Worm (Caenorhabditis elegans) whole organism, L2 larva: Measurements from ENCODE around the gene daf-41.

ENCODE experiments used
- C34F6.9 ChIP-seq: fragments of 150-350 bp; optimal IDR thresholded peaks from 2 replicates; lab custom pipeline; 2014; ENCODE audit warnings: missing biosample characterization, missing genetic modification characterization
- R02D3.7 ChIP-seq: fragments of 150-350 bp; optimal IDR thresholded peaks from 2 replicates; lab custom pipeline; 2014; ENCODE audit warnings: missing biosample characterization, missing genetic modification characterization
- Y55F3AM.14 ChIP-seq: fragments of 200-800 bp; sonication (Bioruptor generic); optimal IDR thresholded peaks from 2 replicates; lab custom pipeline; 2018; ENCODE audit warnings: mild to moderate bottlenecking, missing genetic modification characterization, missing compliant biosample characterization
- alr-1 ChIP-seq: fragments of 150-350 bp; optimal IDR thresholded peaks from 2 replicates; lab custom pipeline; 2014; ENCODE audit warnings: missing biosample characterization, missing genetic modification characterization
- aly-2 ChIP-seq: fragments of 150-350 bp; optimal IDR thresholded peaks from 2 replicates; lab custom pipeline; 2014; ENCODE audit warnings: missing biosample characterization, missing genetic modification characterization
- ama-1 ChIP-seq: fragments of 150-350 bp; optimal IDR thresholded peaks from 2 replicates; lab custom pipeline; 2018; ENCODE audit warnings: inconsistent platforms
- ceh-16 ChIP-seq: fragments of 150-350 bp; optimal IDR thresholded peaks from 2 replicates; lab custom pipeline; 2014; ENCODE audit warnings: missing biosample characterization, missing genetic modification characterization
- ceh-82 ChIP-seq: fragments of 150-350 bp; optimal IDR thresholded peaks from 2 replicates; lab custom pipeline; 2014; ENCODE audit warnings: missing biosample characterization, missing genetic modification characterization
- egl-27 ChIP-seq: sonication (generic microtip); optimal IDR thresholded peaks from 3 replicates; lab custom pipeline; 2017; ENCODE audit warnings: missing biosample characterization, missing genetic modification reagents, missing genetic modification characterization
- elt-3 ChIP-seq: sonication (generic microtip); optimal IDR thresholded peaks from 2 replicates; lab custom pipeline; 2017; ENCODE audit warnings: missing biosample characterization, missing genetic modification characterization
- fos-1 ChIP-seq: fragments of 150-350 bp; optimal IDR thresholded peaks from 2 replicates; lab custom pipeline; 2014; ENCODE audit warnings: missing biosample characterization, missing genetic modification characterization
- gmeb-1 ChIP-seq: fragments of 150-350 bp; optimal IDR thresholded peaks from 2 replicates; lab custom pipeline; 2014; ENCODE audit warnings: missing biosample characterization, missing genetic modification characterization
- lin-13 ChIP-seq: fragments of 150-350 bp; optimal IDR thresholded peaks from 2 replicates; lab custom pipeline; 2014; ENCODE audit warnings: missing biosample characterization, missing genetic modification reagents, missing genetic modification characterization
- lin-39 ChIP-seq: fragments of 150-350 bp; optimal IDR thresholded peaks from 2 replicates; lab custom pipeline; 2014; ENCODE audit warnings: missing biosample characterization, missing genetic modification reagents, missing genetic modification characterization
- lsy-2 ChIP-seq, 2 experiments: fragments of 150-350 bp in 1 of 2; sonication (generic microtip) in 1 of 2; optimal IDR thresholded peaks; 2 replicates each; lab custom pipeline; 2014 to 2017; ENCODE audit warnings: missing biosample characterization in 2 of 2, missing genetic modification characterization in 2 of 2
- mbf-1 ChIP-seq: sonication (generic microtip); optimal IDR thresholded peaks from 2 replicates; lab custom pipeline; 2017; ENCODE audit warnings: missing biosample characterization, missing genetic modification characterization
- mdl-1 ChIP-seq, 2 experiments: fragments of 150-350 bp in 1 of 2; sonication (generic microtip) in 1 of 2; optimal IDR thresholded peaks; 2 replicates each; lab custom pipeline; 2017; ENCODE audit warnings: missing biosample characterization in 2 of 2, missing genetic modification characterization in 2 of 2
- nhr-129 ChIP-seq: fragments of 150-350 bp; optimal IDR thresholded peaks from 2 replicates; lab custom pipeline; 2014; ENCODE audit warnings: missing biosample characterization, missing genetic modification characterization
- nhr-21 ChIP-seq: fragments of 150-350 bp; optimal IDR thresholded peaks from 2 replicates; lab custom pipeline; 2014; ENCODE audit warnings: missing biosample characterization, missing genetic modification characterization
- nhr-23 ChIP-seq: fragments of 150-350 bp; optimal IDR thresholded peaks from 2 replicates; lab custom pipeline; 2014; ENCODE audit warnings: missing biosample characterization, missing genetic modification reagents, missing genetic modification characterization
- nhr-25 ChIP-seq: fragments of 150-350 bp; sonication (generic microtip); optimal IDR thresholded peaks from 3 replicates; lab custom pipeline; 2014; ENCODE audit warnings: missing biosample characterization, missing genetic modification characterization
- nhr-6 ChIP-seq: fragments of 150-350 bp; optimal IDR thresholded peaks from 2 replicates; lab custom pipeline; 2014; ENCODE audit warnings: missing biosample characterization, missing genetic modification characterization
- nhr-77 ChIP-seq: fragments of 150-350 bp; optimal IDR thresholded peaks from 2 replicates; lab custom pipeline; 2014; ENCODE audit warnings: missing biosample characterization, missing genetic modification characterization
- peb-1 ChIP-seq: fragments of 150-350 bp; optimal IDR thresholded peaks from 2 replicates; lab custom pipeline; 2014; ENCODE audit warnings: missing biosample characterization, missing genetic modification characterization
- sem-4 ChIP-seq: fragments of 150-350 bp; optimal IDR thresholded peaks from 2 replicates; lab custom pipeline; 2014; ENCODE audit warnings: missing biosample characterization, missing genetic modification reagents, missing genetic modification characterization
- skn-1 ChIP-seq: sonication (generic microtip); optimal IDR thresholded peaks from 2 replicates; lab custom pipeline; 2017; ENCODE audit warnings: missing biosample characterization, missing genetic modification characterization
- sma-3 ChIP-seq: sonication (generic microtip); optimal IDR thresholded peaks from 2 replicates; lab custom pipeline; 2016; ENCODE audit warnings: missing genetic modification reagents, missing genetic modification characterization, missing compliant biosample characterization
- sma-9 ChIP-seq, 2 experiments: fragments of 150-350 bp in 1 of 2; sonication (generic microtip) in 1 of 2; optimal IDR thresholded peaks; 2 replicates each; lab custom pipeline; 2014 to 2016; ENCODE audit warnings: missing genetic modification characterization in 2 of 2, mild to moderate bottlenecking in 1 of 2, missing biosample characterization in 1 of 2, missing compliant biosample characterization in 1 of 2, missing genetic modification reagents in 1 of 2, moderate library complexity in 1 of 2
- unc-39 ChIP-seq: fragments of 150-350 bp; optimal IDR thresholded peaks from 2 replicates; lab custom pipeline; 2014; ENCODE audit warnings: missing biosample characterization, missing genetic modification characterization
- unc-55 ChIP-seq: fragments of 150-350 bp; sonication (generic microtip); optimal IDR thresholded peaks from 3 replicates; lab custom pipeline; 2014; ENCODE audit warnings: missing biosample characterization, missing genetic modification reagents, missing genetic modification characterization
- zag-1 ChIP-seq: fragments of 150-350 bp; optimal IDR thresholded peaks from 2 replicates; lab custom pipeline; 2014; ENCODE audit warnings: missing biosample characterization, missing genetic modification characterization
- ztf-1 ChIP-seq: fragments of 200-800 bp; sonication (Bioruptor generic); conservative IDR thresholded peaks from 2 replicates; pipeline ENCODE4 v1.3.6; 2022; ENCODE audit warnings: missing genetic modification characterization, missing compliant biosample characterization
- ztf-11 ChIP-seq: sonication (generic microtip); optimal IDR thresholded peaks from 2 replicates; lab custom pipeline; 2017; ENCODE audit warnings: missing biosample characterization, missing genetic modification characterization
- ztf-4 ChIP-seq: fragments of 150-350 bp; optimal IDR thresholded peaks from 2 replicates; lab custom pipeline; 2014; ENCODE audit warnings: missing biosample characterization, missing genetic modification characterization

The daf-41 gene

ce11 chrIII:5225321-5225720 lies 49.2 kb downstream of the daf-41 start, which contains the start of gene nex-1:
nex-1 (plus strand) TSS chrIII:5225621.
- TF ChIP-seq alr-1 (tag; lab: Kevin White, UChicago) = no peak
- TF ChIP-seq ama-1 (lab: Kevin White, UChicago) = no peak
- TF ChIP-seq zag-1 (tag; lab: Kevin White, UChicago) = no peak
- TF ChIP-seq nhr-129 (tag; lab: Kevin White, UChicago) = no peak
- TF ChIP-seq nhr-77 = no peak
- TF ChIP-seq skn-1 (tag; lab: Kevin White, UChicago) = no peak
- TF ChIP-seq egl-27 (tag; lab: Kevin White, UChicago) = no peak

ce11 chrIII:5224908-5225307 lies 49.7 kb downstream of the daf-41 start:
- TF ChIP-seq aly-2 (tag; lab: Kevin White, UChicago) = no peak
- TF ChIP-seq ceh-82 (tag; lab: Kevin White, UChicago) = no peak
- TF ChIP-seq skn-1 (tag; lab: Kevin White, UChicago) = no peak
- TF ChIP-seq C34F6.9 = peak; percentile 51
- no peak for TF ChIP-seq gmeb-1 (tag; lab: Kevin White, UChicago)
- peak; percentile 61 for TF ChIP-seq nhr-129 (tag; lab: Kevin White, UChicago)
- no peak for TF ChIP-seq lin-39
- TF ChIP-seq mbf-1 (tag; lab: Kevin White, UChicago) = no peak
- no peak for TF ChIP-seq R02D3.7 (tag; lab: Kevin White, UChicago)
- TF ChIP-seq ztf-4 = no peak
- TF ChIP-seq lsy-2 (tag; optimal IDR thresholded peaks at IDR 0.05; lab: Kevin White, UChicago) = no peak
- peak; percentile 63 for TF ChIP-seq unc-55 (GFP tag; lab: Kevin White, UChicago)
- no peak for TF ChIP-seq nhr-6 (tag; lab: Kevin White, UChicago)
- TF ChIP-seq ztf-1 (GFP tag; lab: Robert Waterston, UW) = no peak
- TF ChIP-seq nhr-25 (tag; lab: Kevin White, UChicago) = no peak
- no peak for TF ChIP-seq elt-3 (tag; lab: Kevin White, UChicago)
- no peak for TF ChIP-seq nhr-23 (tag; lab: Kevin White, UChicago)
- TF ChIP-seq mdl-1 (tag; optimal IDR thresholded peaks at IDR 0.05; lab: Kevin White, UChicago) = no peak
- TF ChIP-seq sem-4 = no peak
- no peak for TF ChIP-seq lin-13
- TF ChIP-seq sma-3 (GFP tag; lab: Kevin White, UChicago) = peak; percentile 47
- no peak for TF ChIP-seq unc-39 (tag; lab: Kevin White, UChicago)
- no peak for TF ChIP-seq ztf-11 (tag; lab: Kevin White, UChicago)
- no peak for TF ChIP-seq peb-1 (tag; lab: Kevin White, UChicago)
- no peak for TF ChIP-seq ama-1 (lab: Kevin White, UChicago)
- no peak for TF ChIP-seq ceh-16 (tag; lab: Kevin White, UChicago)
- peak; percentile 94 for TF ChIP-seq fos-1 (tag; lab: Kevin White, UChicago)
- no peak for TF ChIP-seq sma-9 (GFP tag; optimal IDR thresholded peaks at IDR 0.05; lab: Kevin White, UChicago)
- TF ChIP-seq sma-9 (tag; optimal IDR thresholded peaks at IDR 0.05; lab: Kevin White, UChicago) = no peak
- TF ChIP-seq Y55F3AM.14 = no peak
- no peak for TF ChIP-seq nhr-21 (tag; lab: Kevin White, UChicago)
- TF ChIP-seq, all 48 proteins: peak for 5
